Worm (Caenorhabditis elegans) whole organism, L1 larva: ENCODE data around the gene K04C2.7.

Source experiments
- C16A3.4 ChIP-seq: fragments of 150-350 bp; optimal IDR thresholded peaks from 2 replicates; lab custom pipeline; 2014; ENCODE audit warnings: missing biosample characterization, missing genetic modification characterization
- C34B4.2 ChIP-seq: sonication (generic microtip); optimal IDR thresholded peaks from 2 replicates; lab custom pipeline; 2017; ENCODE audit warnings: mild to moderate bottlenecking, missing genetic modification characterization, missing compliant biosample characterization
- F16B12.6 ChIP-seq: fragments of 150-350 bp; optimal IDR thresholded peaks from 2 replicates; lab custom pipeline; 2014; ENCODE audit warnings: missing biosample characterization, missing genetic modification characterization
- Y116A8C.19 ChIP-seq: sonication (generic microtip); optimal IDR thresholded peaks from 2 replicates; lab custom pipeline; 2016; ENCODE audit warnings: missing compliant biosample characterization, missing genetic modification characterization, borderline replicate concordance
- alr-1 ChIP-seq: fragments of 200-800 bp; sonication (Bioruptor generic); optimal IDR thresholded peaks from 2 replicates; lab custom pipeline; 2018; ENCODE audit warnings: borderline replicate concordance, mild to moderate bottlenecking, missing genetic modification characterization, missing compliant biosample characterization
- aly-2 ChIP-seq: fragments of 150-350 bp; optimal IDR thresholded peaks from 2 replicates; lab custom pipeline; 2014; ENCODE audit warnings: missing biosample characterization, missing genetic modification characterization
- blmp-1 ChIP-seq: fragments of 150-350 bp; optimal IDR thresholded peaks from 2 replicates; lab custom pipeline; 2014; ENCODE audit warnings: missing biosample characterization, missing genetic modification characterization
- ceh-90 ChIP-seq: sonication (generic microtip); optimal IDR thresholded peaks from 2 replicates; lab custom pipeline; 2016; ENCODE audit warnings: missing genetic modification characterization, missing compliant biosample characterization
- dpl-1 ChIP-seq, 3 experiments: fragments of 150-350 bp in 2 of 3; sonication (generic microtip) in 1 of 3; optimal IDR thresholded peaks; 2 replicates each; lab custom pipeline; 2014 to 2017; ENCODE audit warnings: missing biosample characterization in 3 of 3, missing genetic modification characterization in 3 of 3, missing genetic modification reagents in 3 of 3
- efl-1 ChIP-seq, 4 experiments: fragments of 150-350 bp; optimal IDR thresholded peaks in 3 of 4; peaks in 1 of 4; 1 replicate in 1 of 4; 2 replicates in 3 of 4; lab custom pipeline; 2014; ENCODE audit warnings: missing biosample characterization in 2 of 4, missing genetic modification characterization in 2 of 4, missing genetic modification reagents in 2 of 4
- elt-2 ChIP-seq: sonication (generic microtip); optimal IDR thresholded peaks from 2 replicates; lab custom pipeline; 2016; ENCODE audit warnings: missing genetic modification characterization, mild to moderate bottlenecking, inconsistent platforms, missing compliant biosample characterization, missing genetic modification reagents
- elt-3 ChIP-seq, 6 experiments: fragments of 150-350 bp in 1 of 6; sonication (generic microtip); optimal IDR thresholded peaks; 2 replicates each; lab custom pipeline; 2017 to 2018; ENCODE audit warnings: missing biosample characterization in 6 of 6, missing genetic modification characterization in 6 of 6, inconsistent platforms in 1 of 6
- fkh-8 ChIP-seq: sonication (generic microtip); optimal IDR thresholded peaks from 2 replicates; lab custom pipeline; 2016; ENCODE audit warnings: mild to moderate bottlenecking, missing genetic modification characterization, missing compliant biosample characterization
- hlh-4 ChIP-seq: sonication (generic microtip); optimal IDR thresholded peaks from 2 replicates; lab custom pipeline; 2016; ENCODE audit warnings: mild to moderate bottlenecking, missing genetic modification characterization, missing compliant biosample characterization
- lin-14 ChIP-seq: fragments of 200-800 bp; sonication (Bioruptor generic); optimal IDR thresholded peaks from 2 replicates; lab custom pipeline; 2018; ENCODE audit warnings: mild to moderate bottlenecking, missing genetic modification characterization, moderate library complexity, missing compliant biosample characterization
- lin-35 ChIP-seq, 2 experiments: fragments of 150-350 bp; optimal IDR thresholded peaks; 2 replicates each; lab custom pipeline; 2014; ENCODE audit warnings: missing biosample characterization in 2 of 2, missing genetic modification characterization in 2 of 2, missing genetic modification reagents in 2 of 2
- lir-3 ChIP-seq: sonication (generic microtip); optimal IDR thresholded peaks from 2 replicates; lab custom pipeline; 2016; ENCODE audit warnings: mild to moderate bottlenecking, missing genetic modification characterization, moderate library complexity, missing compliant biosample characterization; ENCODE audit not compliant: poor library complexity
- lsy-2 ChIP-seq, 2 experiments: fragments of 150-350 bp; optimal IDR thresholded peaks; 2 replicates each; lab custom pipeline; 2014; ENCODE audit warnings: missing biosample characterization in 2 of 2, missing genetic modification characterization in 2 of 2
- mdl-1 ChIP-seq, 2 experiments: fragments of 150-350 bp; optimal IDR thresholded peaks; 2 replicates each; lab custom pipeline; 2014 to 2017; ENCODE audit warnings: missing biosample characterization in 2 of 2, missing genetic modification characterization in 2 of 2, inconsistent platforms in 1 of 2
- mep-1 ChIP-seq: fragments of 150-350 bp; optimal IDR thresholded peaks from 2 replicates; lab custom pipeline; 2014; ENCODE audit warnings: missing biosample characterization, missing genetic modification characterization
- nhr-19 ChIP-seq: fragments of 200-800 bp; sonication (Bioruptor generic); conservative IDR thresholded peaks from 2 replicates; pipeline ENCODE4 v1.3.6; 2022; ENCODE audit warnings: missing genetic modification characterization, missing compliant biosample characterization
- nhr-20 ChIP-seq: sonication (generic microtip); optimal IDR thresholded peaks from 2 replicates; lab custom pipeline; 2016; ENCODE audit warnings: mild to moderate bottlenecking, missing genetic modification characterization, missing compliant biosample characterization
- nhr-47 ChIP-seq: sonication (generic microtip); optimal IDR thresholded peaks from 2 replicates; lab custom pipeline; 2016; ENCODE audit warnings: mild to moderate bottlenecking, missing genetic modification characterization, moderate library complexity, missing compliant biosample characterization
- nhr-71 ChIP-seq: sonication (generic microtip); optimal IDR thresholded peaks from 2 replicates; lab custom pipeline; 2016; ENCODE audit warnings: mild to moderate bottlenecking, missing genetic modification characterization, moderate library complexity, missing compliant biosample characterization
- nhr-76 ChIP-seq: sonication (generic microtip); optimal IDR thresholded peaks from 2 replicates; lab custom pipeline; 2017; ENCODE audit warnings: missing biosample characterization, missing genetic modification characterization
- nhr-77 ChIP-seq: fragments of 150-350 bp; optimal IDR thresholded peaks from 2 replicates; lab custom pipeline; 2014; ENCODE audit warnings: missing biosample characterization, missing genetic modification characterization
- pag-3 ChIP-seq: sonication (generic microtip); optimal IDR thresholded peaks from 2 replicates; lab custom pipeline; 2017; ENCODE audit warnings: missing genetic modification characterization, mild to moderate bottlenecking, missing compliant biosample characterization, antibody characterized with exemption, borderline replicate concordance; ENCODE audit not compliant: insufficient read depth
- rnt-1 ChIP-seq: sonication (generic microtip); optimal IDR thresholded peaks from 2 replicates; lab custom pipeline; 2016; ENCODE audit warnings: mild to moderate bottlenecking, missing genetic modification characterization, moderate library complexity, missing compliant biosample characterization
- skn-1 ChIP-seq: fragments of 150-350 bp; optimal IDR thresholded peaks from 2 replicates; lab custom pipeline; 2014; ENCODE audit warnings: missing biosample characterization, missing genetic modification characterization
- snu-23 ChIP-seq: sonication (generic microtip); optimal IDR thresholded peaks from 2 replicates; lab custom pipeline; 2016; ENCODE audit warnings: missing genetic modification characterization, missing compliant biosample characterization
- swsn-7 ChIP-seq: sonication (generic microtip); optimal IDR thresholded peaks from 2 replicates; lab custom pipeline; 2016; ENCODE audit warnings: missing genetic modification characterization, missing compliant biosample characterization
- tbx-2 ChIP-seq: sonication (generic microtip); optimal IDR thresholded peaks from 2 replicates; lab custom pipeline; 2016; ENCODE audit warnings: missing genetic modification characterization, missing compliant biosample characterization
- unc-130 ChIP-seq: fragments of 150-350 bp; optimal IDR thresholded peaks from 2 replicates; lab custom pipeline; 2017; ENCODE audit warnings: missing biosample characterization, missing genetic modification characterization, inconsistent platforms
- unc-62 ChIP-seq: fragments of 150-350 bp; optimal IDR thresholded peaks from 2 replicates; lab custom pipeline; 2014; ENCODE audit warnings: missing biosample characterization, missing genetic modification reagents, missing genetic modification characterization
- xbp-1 ChIP-seq: sonication (generic microtip); optimal IDR thresholded peaks from 2 replicates; lab custom pipeline; 2016; ENCODE audit warnings: missing genetic modification characterization, missing compliant biosample characterization
- ztf-11 ChIP-seq, 2 experiments: sonication (generic microtip); optimal IDR thresholded peaks; 2 replicates each; lab custom pipeline; 2016 to 2017; ENCODE audit warnings: missing genetic modification characterization in 2 of 2, missing biosample characterization in 1 of 2, missing compliant biosample characterization in 1 of 2

Gene K04C2.7

DNA sequence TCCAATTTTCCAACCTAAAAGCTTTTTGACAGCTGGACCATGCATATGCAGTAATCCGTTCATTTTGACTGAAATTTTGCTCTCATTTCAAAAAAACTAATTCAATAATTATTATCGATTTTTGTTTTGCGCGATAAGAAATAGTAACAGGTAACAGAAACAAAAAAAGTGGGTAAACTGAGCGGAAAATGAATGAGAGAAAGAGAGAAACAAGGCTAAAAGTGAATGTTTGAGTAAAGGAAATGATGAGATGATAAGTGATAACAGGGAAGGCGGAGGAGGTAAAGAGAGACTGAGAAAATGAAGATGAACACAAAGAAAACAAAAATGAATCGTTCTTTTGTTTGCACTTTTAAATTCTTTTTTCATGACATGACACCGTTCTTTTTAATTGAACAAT is 17.0 kb upstream of the K04C2.7 start, which contains the start of gene sma-3 (continued):
- TF ChIP-seq unc-62 (no peak), elt-2 (tag; lab: Kevin White, UChicago) (peak; percentile 10)
- TF ChIP-seq, all 84 proteins: peak for 9

DNA sequence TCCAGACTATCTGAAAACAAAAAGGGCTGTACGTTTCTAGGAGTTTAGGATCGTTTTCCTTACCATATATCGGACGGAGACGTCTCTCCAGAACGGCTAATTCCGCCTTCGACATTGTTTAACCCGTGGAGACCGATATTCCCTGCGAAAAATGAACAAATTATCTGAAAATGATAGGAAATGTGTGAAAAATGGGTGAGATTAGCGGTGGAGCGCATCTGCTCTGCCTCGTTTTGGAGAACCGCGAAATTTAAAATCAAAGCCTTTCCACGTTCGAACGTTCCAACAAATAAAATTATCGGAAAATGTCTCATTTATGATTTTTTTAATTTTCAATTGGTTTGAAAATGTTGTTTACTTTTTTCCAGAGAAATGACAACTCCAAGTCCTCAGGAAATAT is 11.6 kb upstream of the K04C2.7 start, which contains the start of the genes cra-1 and kbp-1:
Gene cra-1 (minus strand): TSS at position 193 of the 400 bp plus-strand sequence.
Gene kbp-1 (plus strand): TSS at position 366 of the 400 bp plus-strand sequence.
- TF ChIP-seq nhr-71 (peak; percentile 56), lin-14 (GFP tag; lab: Kevin White, UChicago) (peak; percentile 36), nhr-77 (tag; lab: Kevin White, UChicago) (peak; percentile 8), elt-3 (tag; optimal IDR thresholded peaks at IDR 0.05; lab: Kevin White, UChicago) (peak in 1 of 6 experiments; percentile 33), unc-130 (peak; percentile 26), rnt-1 (peak; percentile 36), ceh-90 (tag; lab: Kevin White, UChicago) (no peak), tbx-2 (tag; lab: Kevin White, UChicago) (peak; percentile 21), xbp-1 (tag; lab: Kevin White, UChicago) (peak; percentile 7), hlh-4 (tag; lab: Kevin White, UChicago) (no peak), snu-23 (GFP tag; lab: Kevin White, UChicago) (peak; percentile 43), efl-1 (optimal IDR thresholded peaks at IDR 0.05; lab: Kevin White, UChicago) (peak; percentile 83 to 90), efl-1 (GFP tag; optimal IDR thresholded peaks at IDR 0.05 in 1 of 2; lab: Kevin White, UChicago) (peak; percentile 91 to 99), lsy-2 (tag; optimal IDR thresholded peaks at IDR 0.05; lab: Kevin White, UChicago) (peak; percentile 20 to 77), mep-1 (tag; lab: Kevin White, UChicago) (peak; percentile 55), C34B4.2 (no peak), C16A3.4 (peak; percentile 53), nhr-20 (tag; lab: Kevin White, UChicago) (peak; percentile 21), F16B12.6 (tag; lab: Kevin White, UChicago) (peak; percentile 7), skn-1 (tag; lab: Kevin White, UChicago) (peak; percentile 45), ztf-11 (tag; optimal IDR thresholded peaks at IDR 0.05; lab: Kevin White, UChicago) (no peak), nhr-19 (GFP tag; lab: Robert Waterston, UW) (peak; percentile 14; the same call in 1 of the 2 replicates), lin-35 (GFP tag; optimal IDR thresholded peaks at IDR 0.05; lab: Kevin White, UChicago) (peak; percentile 87 to 95), blmp-1 (tag; lab: Kevin White, UChicago) (peak; percentile 50), alr-1 (tag; lab: Kevin White, UChicago) (no peak), dpl-1 (GFP tag; optimal IDR thresholded peaks at IDR 0.05; lab: Kevin White, UChicago) (peak; percentile 81 to 91 (median 87)), nhr-76 (no peak)

DNA sequence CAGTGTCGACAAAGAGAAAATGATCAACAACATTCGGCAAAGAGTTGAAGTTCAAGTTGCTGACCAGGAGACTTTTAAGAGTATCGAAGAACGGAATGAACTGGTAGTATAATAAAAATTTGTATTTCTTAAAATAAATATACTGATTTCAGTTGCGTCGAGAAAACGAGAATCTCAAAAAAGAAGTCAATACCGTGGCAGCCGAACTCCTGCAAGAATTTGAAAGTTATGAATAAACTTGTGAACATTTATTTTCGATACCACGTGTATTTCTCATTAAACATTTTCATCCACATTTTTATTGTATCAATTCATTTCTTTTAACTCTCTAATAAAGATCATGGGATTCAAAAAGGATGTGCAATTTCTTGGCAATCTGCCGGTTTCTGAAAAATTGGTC is 10.9 kb upstream of the K04C2.7 start, which contains the start of gene K04C2.8:
Gene K04C2.8 (plus strand): TSS at position 301 of the 400 bp plus-strand sequence.
- TF ChIP-seq pag-3 (tag; lab: Kevin White, UChicago) (no peak), nhr-47 (tag; lab: Kevin White, UChicago) (no peak)

DNA sequence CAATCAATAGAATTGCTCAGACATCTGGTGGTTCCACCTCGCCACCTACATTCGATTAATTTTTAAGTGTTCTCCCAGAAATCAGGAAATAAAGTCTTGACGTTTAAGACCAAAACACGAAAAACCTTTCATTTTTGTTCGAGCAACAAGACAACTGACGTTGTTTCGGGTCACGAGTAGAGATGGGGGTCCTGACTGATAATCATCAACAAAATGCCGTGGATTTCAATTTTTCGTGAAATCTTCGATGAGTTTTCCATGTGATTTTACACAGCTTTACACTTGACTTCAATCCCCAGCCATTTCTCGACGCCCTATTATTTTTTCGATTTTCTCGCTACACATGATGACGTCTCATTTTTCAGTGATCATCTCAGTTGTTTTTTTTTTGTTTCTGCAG is 9.8 kb upstream of the K04C2.7 start:
- TF ChIP-seq rnt-1 (peak; percentile 74), nhr-47 (tag; lab: Kevin White, UChicago) (peak; percentile 9), Y116A8C.19 (tag; lab: Kevin White, UChicago) (no peak), efl-1 (optimal IDR thresholded peaks at IDR 0.05; lab: Kevin White, UChicago) (peak in 1 of 2 experiments; percentile 45), efl-1 (GFP tag; optimal IDR thresholded peaks at IDR 0.05 in 1 of 2; lab: Kevin White, UChicago) (peak in 1 of 2 experiments; percentile 58), nhr-19 (GFP tag; lab: Robert Waterston, UW) (peak; percentile 72), lsy-2 (tag; optimal IDR thresholded peaks at IDR 0.05; lab: Kevin White, UChicago) (peak; percentile 47 to 62), lin-14 (GFP tag; lab: Kevin White, UChicago) (peak; percentile 66), xbp-1 (tag; lab: Kevin White, UChicago) (peak; percentile 20), fkh-8 (tag; lab: Kevin White, UChicago) (peak; percentile 48), nhr-20 (tag; lab: Kevin White, UChicago) (peak; percentile 16), aly-2 (tag; lab: Kevin White, UChicago) (no peak), lir-3 (tag; lab: Kevin White, UChicago) (no peak), nhr-71 (peak; percentile 95), unc-130 (peak; percentile 80), snu-23 (GFP tag; lab: Kevin White, UChicago) (peak; percentile 59), ceh-90 (tag; lab: Kevin White, UChicago) (no peak), swsn-7 (tag; lab: Kevin White, UChicago) (peak; percentile 8), mdl-1 (tag; optimal IDR thresholded peaks at IDR 0.05; lab: Kevin White, UChicago) (peak in 1 of 2 experiments; percentile 35)
- TF ChIP-seq, all 84 proteins: peak for 14
